Fruit fly (Drosophila melanogaster) whole organism, prepupa: ENCODE measurements around the gene CG9682.

Experiments used
- Ets96B ChIP-seq: fragments of 200-800 bp; optimal IDR thresholded peaks from 2 replicates; lab custom pipeline; 2019; ENCODE audit warnings: missing biosample characterization, mild to moderate bottlenecking, missing genetic modification characterization, moderate library complexity
- Gug ChIP-seq: fragments of 200-800 bp; sonication (Bioruptor generic); IDR thresholded peaks from 2 replicates; pipeline ENCODE4 v1.3.6; 2022; ENCODE audit warnings: missing biosample characterization, missing genetic modification characterization
- eg ChIP-seq: fragments of 200-800 bp; sonication (Bioruptor generic); IDR thresholded peaks from 3 replicates; pipeline ENCODE4 v1.3.6; 2022; ENCODE audit warnings: missing biosample characterization, missing genetic modification characterization
- salr ChIP-seq, 2 experiments: fragments of 200-800 bp; sonication (Bioruptor generic); optimal IDR thresholded peaks; 3 replicates each; lab custom pipeline; 2016 to 2018; ENCODE audit warnings: missing biosample characterization in 2 of 2, missing genetic modification characterization in 2 of 2, mild to moderate bottlenecking in 1 of 2

- no peak for TF ChIP-seq Gug (GFP tag; lab: Robert Waterston, UW)
- no peak for TF ChIP-seq Ets96B (tag; lab: Kevin White, UChicago)
- TF ChIP-seq salr (GFP tag; optimal IDR thresholded peaks at IDR 0.05; lab: Kevin White, UChicago) = no peak
- TF ChIP-seq eg (GFP tag; lab: Robert Waterston, UW) = 0 out of 3 replicates have a peak, but pooled peaks have one; percentile 10
Observed at dm6 chr3R:30205946-30206345, 44.8 kb upstream of the CG9682 start.
